Fruit fly (Drosophila melanogaster): ENCODE data around the gene CG5001.

Gene CG5001

dm6 chr2L:1207432-1207831 is 21.9 kb downstream of the CG5001 start (continued):
- TF ChIP-seq ftz-f1 (GFP tag; optimal IDR thresholded peaks at IDR 0.05): no peak
- no peak for TF ChIP-seq tx (GFP tag; optimal IDR thresholded peaks at IDR 0.05)
- TF ChIP-seq abd-A (tag; optimal IDR thresholded peaks at IDR 0.05): no peak
- no peak for TF ChIP-seq shn (GFP tag; optimal IDR thresholded peaks at IDR 0.05)
- TF ChIP-seq CG9437 (GFP tag; optimal IDR thresholded peaks at IDR 0.05): peak; percentile 24
- TF ChIP-seq CG17186 (GFP tag; optimal IDR thresholded peaks at IDR 0.05): no peak
- peak; percentile 52; the same call in 1 of the 3 replicates for TF ChIP-seq CG7357 (GFP tag; IDR thresholded peaks at IDR 0.05)
- peak; percentile 29 for TF ChIP-seq lilli (GFP tag; optimal IDR thresholded peaks at IDR 0.05)
- TF ChIP-seq Mad (GFP tag; optimal IDR thresholded peaks at IDR 0.05): no peak
- TF ChIP-seq Dp (GFP tag; optimal IDR thresholded peaks at IDR 0.05): no peak
- TF ChIP-seq CG18476 (GFP tag; optimal IDR thresholded peaks at IDR 0.05): no peak
- TF ChIP-seq CG1832 (GFP tag; optimal IDR thresholded peaks at IDR 0.05): no peak
- TF ChIP-seq gce (GFP tag; IDR thresholded peaks at IDR 0.05): 0 out of 3 replicates have a peak, but pooled peaks have one; percentile 36
- TF ChIP-seq Hsf (GFP tag; optimal IDR thresholded peaks at IDR 0.05): peak; percentile 34
- peak; percentile 63 for TF ChIP-seq CG17385 (GFP tag; optimal IDR thresholded peaks at IDR 0.05)
- TF ChIP-seq CG14860 (GFP tag; IDR thresholded peaks at IDR 0.05; ENCODE audit: partially characterized antibody): no peak
- TF ChIP-seq Six4 (GFP tag; optimal IDR thresholded peaks at IDR 0.05): no peak
- TF ChIP-seq Usf (GFP tag; optimal IDR thresholded peaks at IDR 0.05): no peak
- TF ChIP-seq Scr (GFP tag; IDR thresholded peaks at IDR 0.05; ENCODE audit: partially characterized antibody): no peak
- TF ChIP-seq NC2β (GFP tag; optimal IDR thresholded peaks at IDR 0.05): no peak
- peak; percentile 71 for TF ChIP-seq sob (GFP tag; IDR thresholded peaks at IDR 0.05)
- no peak for TF ChIP-seq CG10543 (GFP tag; optimal IDR thresholded peaks at IDR 0.05)
- TF ChIP-seq gem (tag; optimal IDR thresholded peaks at IDR 0.05): peak; percentile 68
- TF ChIP-seq Nf-YA (GFP tag; IDR thresholded peaks at IDR 0.05): peak; percentile 61
- no peak for TF ChIP-seq CG9876 (GFP tag; optimal IDR thresholded peaks at IDR 0.05)
- TF ChIP-seq CG4424 (GFP tag; optimal IDR thresholded peaks at IDR 0.05): no peak
- no peak for TF ChIP-seq CG1792 (GFP tag; optimal IDR thresholded peaks at IDR 0.05)
- no peak for TF ChIP-seq dan (GFP tag; IDR thresholded peaks at IDR 0.05)
- peak; percentile 57 for TF ChIP-seq Fer1 (GFP tag; optimal IDR thresholded peaks at IDR 0.05)
- no peak for TF ChIP-seq YL-1 (GFP tag; optimal IDR thresholded peaks at IDR 0.05)
- no peak for TF ChIP-seq CG3995 (GFP tag; optimal IDR thresholded peaks at IDR 0.05)
- no peak for TF ChIP-seq pnt (GFP tag; optimal IDR thresholded peaks at IDR 0.05)
- no peak for TF ChIP-seq unc-4 (GFP tag; IDR thresholded peaks at IDR 0.05; ENCODE audit: partially characterized antibody)
- TF ChIP-seq ab (GFP tag; optimal IDR thresholded peaks at IDR 0.05): no peak
- no peak for TF ChIP-seq CG7987 (GFP tag; optimal IDR thresholded peaks at IDR 0.05)
- 0 out of 2 replicates have a peak, but pooled peaks have one; percentile 19 for TF ChIP-seq ttk (GFP tag; IDR thresholded peaks at IDR 0.05)
- TF ChIP-seq pb (GFP tag; optimal IDR thresholded peaks at IDR 0.05): no peak
- TF ChIP-seq Spps (tag; optimal IDR thresholded peaks at IDR 0.05): no peak
- TF ChIP-seq Dbx (GFP tag; IDR thresholded peaks at IDR 0.05): peak; percentile 71
- peak; percentile 15 for TF ChIP-seq chn (GFP tag; optimal IDR thresholded peaks at IDR 0.05)
- TF ChIP-seq hbn (GFP tag; IDR thresholded peaks at IDR 0.05; ENCODE audit: partially characterized antibody): no peak
- TF ChIP-seq br (optimal IDR thresholded peaks at IDR 0.05): no peak
- TF ChIP-seq ci (GFP tag; IDR thresholded peaks at IDR 0.05): peak; percentile 81
- no peak for TF ChIP-seq CG4328 (GFP tag; optimal IDR thresholded peaks at IDR 0.05)
- no peak for TF ChIP-seq CG10979 (tag; optimal IDR thresholded peaks at IDR 0.05)
- no peak for TF ChIP-seq MTF-1 (GFP tag; optimal IDR thresholded peaks at IDR 0.05; ENCODE audit: borderline replicate concordance)
- no peak for TF ChIP-seq CG2202 (tag; optimal IDR thresholded peaks at IDR 0.05)
- no peak for TF ChIP-seq chinmo (GFP tag; IDR thresholded peaks at IDR 0.05; ENCODE audit: partially characterized antibody)
- TF ChIP-seq CG11696 (GFP tag; IDR thresholded peaks at IDR 0.05): peak; percentile 58; the same call in 1 of the 2 replicates
- TF ChIP-seq gcm (GFP tag; optimal IDR thresholded peaks at IDR 0.05): peak; percentile 29
- TF ChIP-seq Sox102F (GFP tag; optimal IDR thresholded peaks at IDR 0.05): peak; percentile 66
- no peak for TF ChIP-seq grn (GFP tag; optimal IDR thresholded peaks at IDR 0.05)

All from whole organism, embryonic.